Fruit fly (Drosophila melanogaster) whole organism, prepupa: Measurements from ENCODE around the gene prt.

Experiments used
- CG10669 ChIP-seq: fragments of 200-800 bp; sonication (Bioruptor generic); optimal IDR thresholded peaks from 3 replicates; lab custom pipeline; 2018; ENCODE audit warnings: missing biosample characterization, mild to moderate bottlenecking, missing genetic modification characterization, moderate library complexity
- CG11294 ChIP-seq: fragments of 200-800 bp; sonication (Bioruptor generic); IDR thresholded peaks from 2 replicates; pipeline ENCODE4 v1.3.6; 2022; ENCODE audit warnings: missing biosample characterization, missing genetic modification characterization
- CG3032 ChIP-seq: fragments of 200-800 bp; optimal IDR thresholded peaks from 2 replicates; lab custom pipeline; 2019; ENCODE audit warnings: missing biosample characterization, mild to moderate bottlenecking, missing genetic modification characterization, moderate library complexity
- CG4318 ChIP-seq: fragments of 200-800 bp; sonication (Bioruptor generic); optimal IDR thresholded peaks from 3 replicates; lab custom pipeline; 2017; ENCODE audit warnings: missing biosample characterization, mild to moderate bottlenecking, missing genetic modification characterization
- CG6792 ChIP-seq: fragments of 200-800 bp; sonication (Bioruptor generic); optimal IDR thresholded peaks from 3 replicates; lab custom pipeline; 2016; ENCODE audit warnings: missing biosample characterization, missing genetic modification characterization
- CG6854 ChIP-seq: fragments of 200-800 bp; sonication (Bioruptor generic); optimal IDR thresholded peaks from 2 replicates; lab custom pipeline; 2017; ENCODE audit warnings: missing biosample characterization, mild to moderate bottlenecking, missing genetic modification characterization
- CG8119 ChIP-seq: fragments of 200-800 bp; sonication (Bioruptor generic); IDR thresholded peaks from 3 replicates; pipeline ENCODE4 v1.3.6; 2022; ENCODE audit warnings: missing biosample characterization, missing genetic modification characterization
- OdsH ChIP-seq: fragments of 200-800 bp; sonication (Bioruptor generic); optimal IDR thresholded peaks from 3 replicates; lab custom pipeline; 2016; ENCODE audit warnings: missing biosample characterization, missing genetic modification characterization
- Sox15 ChIP-seq: fragments of 200-800 bp; sonication (Bioruptor generic); optimal IDR thresholded peaks from 3 replicates; lab custom pipeline; 2016; ENCODE audit warnings: missing biosample characterization, missing genetic modification characterization
- acj6 ChIP-seq: fragments of 200-800 bp; sonication (Bioruptor generic); optimal IDR thresholded peaks from 3 replicates; lab custom pipeline; 2016; ENCODE audit warnings: missing biosample characterization, missing genetic modification characterization
- dac ChIP-seq: fragments of 200-800 bp; sonication (Bioruptor generic); optimal IDR thresholded peaks from 2 replicates; lab custom pipeline; 2017; ENCODE audit warnings: missing biosample characterization, mild to moderate bottlenecking, missing genetic modification characterization
- fd59A ChIP-seq: fragments of 200-800 bp; sonication (Bioruptor generic); optimal IDR thresholded peaks from 2 replicates; lab custom pipeline; 2017; ENCODE audit warnings: missing biosample characterization, mild to moderate bottlenecking, missing genetic modification characterization, missing genetic modification reagents

- TF ChIP-seq CG3032 (tag; lab: Kevin White, UChicago), result no peak
- TF ChIP-seq CG10669 (GFP tag; lab: Kevin White, UChicago), result no peak
- no peak for TF ChIP-seq CG6854
- no peak for TF ChIP-seq OdsH (GFP tag; lab: Kevin White, UChicago)
- TF ChIP-seq Sox15 (GFP tag; lab: Kevin White, UChicago), result no peak
- no peak for TF ChIP-seq CG8119 (GFP tag; lab: Robert Waterston, UW)
- no peak for TF ChIP-seq fd59A (GFP tag; lab: Kevin White, UChicago)
- TF ChIP-seq CG11294 (GFP tag; lab: Robert Waterston, UW), result no peak
- no peak for TF ChIP-seq CG6792 (GFP tag; lab: Kevin White, UChicago)
- no peak for TF ChIP-seq acj6 (GFP tag; lab: Kevin White, UChicago)
- no peak for TF ChIP-seq CG4318 (GFP tag; lab: Kevin White, UChicago)
- TF ChIP-seq dac, result no peak
Observed at dm6 chr3R:23736365-23736764, 37.5 kb upstream of the prt start.
